Worm (Caenorhabditis elegans) whole organism, L2 larva: ENCODE results near the gene T01D3.3.

Source experiments
- C34F6.9 ChIP-seq: fragments of 150-350 bp; optimal IDR thresholded peaks from 2 replicates; lab custom pipeline; 2014; ENCODE audit warnings: missing biosample characterization, missing genetic modification characterization
- R02D3.7 ChIP-seq: fragments of 150-350 bp; optimal IDR thresholded peaks from 2 replicates; lab custom pipeline; 2014; ENCODE audit warnings: missing biosample characterization, missing genetic modification characterization
- ZK546.5 ChIP-seq: sonication (generic microtip); optimal IDR thresholded peaks from 2 replicates; lab custom pipeline; 2017; ENCODE audit warnings: missing biosample characterization, missing genetic modification characterization
- alr-1 ChIP-seq: fragments of 150-350 bp; optimal IDR thresholded peaks from 2 replicates; lab custom pipeline; 2014; ENCODE audit warnings: missing biosample characterization, missing genetic modification characterization
- aly-2 ChIP-seq: fragments of 150-350 bp; optimal IDR thresholded peaks from 2 replicates; lab custom pipeline; 2014; ENCODE audit warnings: missing biosample characterization, missing genetic modification characterization
- ama-1 ChIP-seq: fragments of 150-350 bp; optimal IDR thresholded peaks from 2 replicates; lab custom pipeline; 2018; ENCODE audit warnings: inconsistent platforms
- blmp-1 ChIP-seq: sonication (generic microtip); optimal IDR thresholded peaks from 2 replicates; lab custom pipeline; 2017; ENCODE audit warnings: missing genetic modification characterization, mild to moderate bottlenecking, missing compliant biosample characterization, antibody characterized with exemption, moderate library complexity; ENCODE audit not compliant: insufficient read depth
- ceh-16 ChIP-seq: fragments of 150-350 bp; optimal IDR thresholded peaks from 2 replicates; lab custom pipeline; 2014; ENCODE audit warnings: missing biosample characterization, missing genetic modification characterization
- dmd-4 ChIP-seq: sonication (generic microtip); optimal IDR thresholded peaks from 2 replicates; lab custom pipeline; 2017; ENCODE audit warnings: missing biosample characterization, missing genetic modification characterization
- elt-1 ChIP-seq: fragments of 150-350 bp; optimal IDR thresholded peaks from 2 replicates; lab custom pipeline; 2014; ENCODE audit warnings: missing biosample characterization, missing genetic modification characterization
- fos-1 ChIP-seq: fragments of 150-350 bp; optimal IDR thresholded peaks from 2 replicates; lab custom pipeline; 2014; ENCODE audit warnings: missing biosample characterization, missing genetic modification characterization
- gmeb-1 ChIP-seq: fragments of 150-350 bp; optimal IDR thresholded peaks from 2 replicates; lab custom pipeline; 2014; ENCODE audit warnings: missing biosample characterization, missing genetic modification characterization
- lin-11 ChIP-seq: fragments of 150-350 bp; sonication (generic microtip); optimal IDR thresholded peaks from 2 replicates; lab custom pipeline; 2014; ENCODE audit warnings: missing biosample characterization, missing genetic modification characterization, inconsistent platforms, mixed read lengths
- lin-13 ChIP-seq: fragments of 150-350 bp; optimal IDR thresholded peaks from 2 replicates; lab custom pipeline; 2014; ENCODE audit warnings: missing biosample characterization, missing genetic modification reagents, missing genetic modification characterization
- lin-39 ChIP-seq: fragments of 150-350 bp; optimal IDR thresholded peaks from 2 replicates; lab custom pipeline; 2014; ENCODE audit warnings: missing biosample characterization, missing genetic modification reagents, missing genetic modification characterization
- lsy-2 ChIP-seq, 2 experiments: fragments of 150-350 bp in 1 of 2; sonication (generic microtip) in 1 of 2; optimal IDR thresholded peaks; 2 replicates each; lab custom pipeline; 2014 to 2017; ENCODE audit warnings: missing biosample characterization in 2 of 2, missing genetic modification characterization in 2 of 2
- mbf-1 ChIP-seq: sonication (generic microtip); optimal IDR thresholded peaks from 2 replicates; lab custom pipeline; 2017; ENCODE audit warnings: missing biosample characterization, missing genetic modification characterization
- mdl-1 ChIP-seq, 2 experiments: fragments of 150-350 bp in 1 of 2; sonication (generic microtip) in 1 of 2; optimal IDR thresholded peaks; 2 replicates each; lab custom pipeline; 2017; ENCODE audit warnings: missing biosample characterization in 2 of 2, missing genetic modification characterization in 2 of 2
- nhr-10 ChIP-seq: sonication (generic microtip); optimal IDR thresholded peaks from 2 replicates; lab custom pipeline; 2017; ENCODE audit warnings: missing biosample characterization, missing genetic modification characterization
- nhr-12 ChIP-seq: fragments of 150-350 bp; optimal IDR thresholded peaks from 2 replicates; lab custom pipeline; 2014; ENCODE audit warnings: missing biosample characterization, missing genetic modification characterization
- nhr-21 ChIP-seq: fragments of 150-350 bp; optimal IDR thresholded peaks from 2 replicates; lab custom pipeline; 2014; ENCODE audit warnings: missing biosample characterization, missing genetic modification characterization
- nhr-23 ChIP-seq: fragments of 150-350 bp; optimal IDR thresholded peaks from 2 replicates; lab custom pipeline; 2014; ENCODE audit warnings: missing biosample characterization, missing genetic modification reagents, missing genetic modification characterization
- nhr-237 ChIP-seq: fragments of 150-350 bp; optimal IDR thresholded peaks from 2 replicates; lab custom pipeline; 2014; ENCODE audit warnings: missing biosample characterization, missing genetic modification characterization
- nhr-6 ChIP-seq: fragments of 150-350 bp; optimal IDR thresholded peaks from 2 replicates; lab custom pipeline; 2014; ENCODE audit warnings: missing biosample characterization, missing genetic modification characterization
- nhr-77 ChIP-seq: fragments of 150-350 bp; optimal IDR thresholded peaks from 2 replicates; lab custom pipeline; 2014; ENCODE audit warnings: missing biosample characterization, missing genetic modification characterization
- sem-4 ChIP-seq: fragments of 150-350 bp; optimal IDR thresholded peaks from 2 replicates; lab custom pipeline; 2014; ENCODE audit warnings: missing biosample characterization, missing genetic modification reagents, missing genetic modification characterization
- unc-55 ChIP-seq: fragments of 150-350 bp; sonication (generic microtip); optimal IDR thresholded peaks from 3 replicates; lab custom pipeline; 2014; ENCODE audit warnings: missing biosample characterization, missing genetic modification reagents, missing genetic modification characterization
- unc-62 ChIP-seq: fragments of 150-350 bp; optimal IDR thresholded peaks from 2 replicates; lab custom pipeline; 2014; ENCODE audit warnings: missing biosample characterization, missing genetic modification reagents, missing genetic modification characterization
- zag-1 ChIP-seq: fragments of 150-350 bp; optimal IDR thresholded peaks from 2 replicates; lab custom pipeline; 2014; ENCODE audit warnings: missing biosample characterization, missing genetic modification characterization
- ztf-1 ChIP-seq: fragments of 200-800 bp; sonication (Bioruptor generic); conservative IDR thresholded peaks from 2 replicates; pipeline ENCODE4 v1.3.6; 2022; ENCODE audit warnings: missing genetic modification characterization, missing compliant biosample characterization

The T01D3.3 gene

DNA sequence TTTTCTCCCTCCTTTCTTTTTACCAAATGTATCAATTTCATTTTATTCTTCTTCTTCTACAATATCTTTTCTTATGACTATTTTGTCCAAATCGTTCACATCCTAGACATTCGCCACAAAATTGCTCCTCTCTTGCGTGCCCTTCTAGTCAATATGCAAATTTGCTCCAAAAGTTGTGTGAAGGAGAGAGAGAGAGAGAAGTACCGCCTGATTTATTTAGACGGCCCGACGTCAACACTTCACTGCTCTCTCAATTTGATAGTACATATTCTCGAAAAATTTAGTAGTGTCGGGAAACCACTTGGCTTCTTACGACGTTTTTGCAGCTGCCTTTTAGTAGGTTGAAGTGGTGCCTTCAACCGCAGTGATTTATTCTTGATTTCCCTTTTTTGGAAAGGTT lies 17.6 kb upstream of the T01D3.3 start:
- TF ChIP-seq alr-1 (tag; lab: Kevin White, UChicago) (no peak), nhr-237 (tag; lab: Kevin White, UChicago) (no peak), lin-11 (tag; lab: Kevin White, UChicago) (no peak), C34F6.9 (tag; lab: Kevin White, UChicago) (peak; percentile 11), dmd-4 (no peak), mbf-1 (tag; lab: Kevin White, UChicago) (no peak), zag-1 (no peak), sem-4 (tag; lab: Kevin White, UChicago) (no peak)

- TF ChIP-seq mdl-1 (tag; optimal IDR thresholded peaks at IDR 0.05; lab: Kevin White, UChicago) = no peak
These were observed 16.6 kb upstream of the T01D3.3 start for ce11 chrV:13687504-13687903.

- TF ChIP-seq nhr-23 (tag; lab: Kevin White, UChicago) (no peak), dmd-4 (no peak), lin-39 (tag; lab: Kevin White, UChicago) (no peak), gmeb-1 (tag; lab: Kevin White, UChicago) (no peak), ama-1 (lab: Kevin White, UChicago) (no peak), lsy-2 (tag; optimal IDR thresholded peaks at IDR 0.05; lab: Kevin White, UChicago) (no peak), nhr-10 (no peak), C34F6.9 (tag; lab: Kevin White, UChicago) (no peak), nhr-21 (tag; lab: Kevin White, UChicago) (no peak), elt-1 (tag; lab: Kevin White, UChicago) (no peak), R02D3.7 (tag; lab: Kevin White, UChicago) (no peak), nhr-6 (tag; lab: Kevin White, UChicago) (no peak), ztf-1 (GFP tag; lab: Robert Waterston, UW) (no peak), lin-13 (GFP tag; lab: Kevin White, UChicago) (no peak), zag-1 (no peak), nhr-77 (tag; lab: Kevin White, UChicago) (no peak), alr-1 (tag; lab: Kevin White, UChicago) (no peak), sem-4 (tag; lab: Kevin White, UChicago) (no peak)
These were observed 14.5 kb upstream of the T01D3.3 start, which contains the start of gene T01D3.1 for ce11 chrV:13689592-13689991. T01D3.1 (plus strand) TSS chrV:13689892.

ce11 chrV:13690276-13690675 lies 13.8 kb upstream of the T01D3.3 start:
- TF ChIP-seq unc-62 (GFP tag; lab: Kevin White, UChicago) = no peak
- TF ChIP-seq aly-2 (tag; lab: Kevin White, UChicago) = no peak
- no peak for TF ChIP-seq blmp-1 (tag; lab: Kevin White, UChicago)
- TF ChIP-seq sem-4 (tag; lab: Kevin White, UChicago) = no peak
- TF ChIP-seq zag-1 = no peak
- TF ChIP-seq nhr-23 (tag; lab: Kevin White, UChicago) = no peak
- TF ChIP-seq lin-13 (GFP tag; lab: Kevin White, UChicago) = no peak
- no peak for TF ChIP-seq nhr-77 (tag; lab: Kevin White, UChicago)
- no peak for TF ChIP-seq fos-1
- no peak for TF ChIP-seq ceh-16
- no peak for TF ChIP-seq R02D3.7 (tag; lab: Kevin White, UChicago)
- TF ChIP-seq nhr-12 = no peak
- TF ChIP-seq lsy-2 (tag; optimal IDR thresholded peaks at IDR 0.05; lab: Kevin White, UChicago) = no peak
- TF ChIP-seq mbf-1 (tag; lab: Kevin White, UChicago) = no peak

DNA sequence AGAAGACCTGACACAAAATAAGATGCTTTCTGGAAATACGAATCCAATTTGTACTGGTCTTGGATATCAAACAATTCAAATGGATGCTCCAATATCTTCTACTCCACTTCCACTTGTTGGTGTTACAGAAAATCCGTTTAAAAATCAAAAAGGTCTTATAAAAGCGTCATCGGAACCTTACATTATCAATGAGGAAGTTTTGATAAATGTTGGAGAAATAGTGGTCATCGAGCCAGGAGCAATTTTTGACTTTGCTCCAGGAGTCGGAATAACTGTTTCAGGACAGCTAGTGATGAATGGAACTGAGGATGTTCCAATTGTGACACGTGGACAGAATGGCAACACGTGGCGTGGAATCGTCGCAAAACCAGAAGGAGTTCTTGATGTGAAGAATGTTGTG lies 10.0 kb upstream of the T01D3.3 start:
- no peak for TF ChIP-seq mbf-1 (tag; lab: Kevin White, UChicago)
- no peak for TF ChIP-seq R02D3.7 (tag; lab: Kevin White, UChicago)
- TF ChIP-seq ZK546.5 (tag; lab: Kevin White, UChicago) = no peak
- TF ChIP-seq lin-11 (tag; lab: Kevin White, UChicago) = no peak
- TF ChIP-seq lin-39 (tag; lab: Kevin White, UChicago) = no peak
- no peak for TF ChIP-seq unc-55 (GFP tag; lab: Kevin White, UChicago)
- no peak for TF ChIP-seq nhr-21 (tag; lab: Kevin White, UChicago)
- TF ChIP-seq zag-1 = no peak
- TF ChIP-seq dmd-4 = no peak

DNA sequence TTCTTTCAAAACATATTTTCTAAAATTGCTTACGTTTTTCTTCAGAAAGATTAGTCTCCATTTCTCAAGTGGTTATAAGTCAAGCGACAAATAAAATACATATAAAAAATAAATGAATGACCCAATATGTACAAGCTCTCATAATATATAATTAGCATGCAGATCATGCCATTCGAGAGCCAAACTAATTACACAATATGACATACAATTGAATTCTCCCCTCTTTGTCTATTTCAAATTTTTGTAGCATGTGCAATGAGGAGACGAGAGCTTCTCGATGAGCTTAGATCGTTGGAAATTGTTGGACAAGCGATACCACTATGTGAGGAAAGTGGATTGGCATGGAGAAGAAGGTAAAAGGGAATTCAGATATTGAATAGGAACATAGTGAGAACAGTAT lies 3.2 kb downstream of the T01D3.3 start, which contains the start of gene hlh-34:
TSS of gene hlh-34 (minus strand) at position 101 of the 400 bp plus-strand sequence.
- no peak for TF ChIP-seq sem-4 (tag; lab: Kevin White, UChicago)
- TF ChIP-seq, all 48 proteins: peak for 0
